Worm (Caenorhabditis elegans): ENCODE measurements around the gene K09F5.6.

DNA sequence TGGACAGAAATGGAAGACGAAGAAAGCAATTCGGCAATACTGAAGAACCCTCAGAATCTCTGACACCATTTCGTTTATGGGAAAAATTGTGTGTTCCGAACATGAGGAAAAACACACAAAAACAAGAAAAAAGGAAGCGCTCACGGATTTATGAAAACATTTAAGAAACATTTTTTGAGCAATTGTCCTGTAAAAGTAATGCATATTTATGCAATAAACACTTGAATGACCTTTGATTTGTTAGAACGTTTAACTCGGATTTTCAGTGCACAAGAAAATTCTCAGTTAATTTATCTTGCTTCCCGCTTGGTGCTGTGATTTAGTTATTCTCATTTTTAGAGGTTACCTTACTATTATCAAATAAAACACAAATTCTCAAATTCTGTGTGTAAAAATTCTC, 15.2 kb upstream of the K09F5.6 start:
- no peak for TF ChIP-seq F57A8.1 (GFP tag; optimal IDR thresholded peaks at IDR 0.05)
- TF ChIP-seq unc-130 (GFP tag; optimal IDR thresholded peaks at IDR 0.05), result no peak
- no peak for TF ChIP-seq somi-1 (GFP tag; optimal IDR thresholded peaks at IDR 0.05)
- TF ChIP-seq ztf-25 (GFP tag; IDR thresholded peaks at IDR 0.05), result no peak
- TF ChIP-seq ama-1 (optimal IDR thresholded peaks at IDR 0.05), result no peak
- no peak for TF ChIP-seq ama-1 (GFP tag; optimal IDR thresholded peaks at IDR 0.05)
- TF ChIP-seq aptf-3 (GFP tag; IDR thresholded peaks at IDR 0.05), result no peak
- TF ChIP-seq sptf-2 (GFP tag; optimal IDR thresholded peaks at IDR 0.05), result no peak
- no peak for TF ChIP-seq pha-4 (tag; optimal IDR thresholded peaks at IDR 0.05)

Data from whole organism, young adult.